Fruit fly (Drosophila melanogaster) whole organism, embryonic: ENCODE measurements around the gene TbCMF46.
A peak's percentile ranks its signal among the peaks of the same experiment; 100 is the strongest.

Source experiments
- Aef1 ChIP-seq: fragments of 200-800 bp; sonication (Bioruptor generic); IDR thresholded peaks from 3 replicates; pipeline ENCODE4 v1.3.6; 2022; ENCODE audit warnings: missing biosample characterization, missing genetic modification characterization
- Bgb ChIP-seq: fragments of 200-800 bp; sonication (Bioruptor generic); IDR thresholded peaks from 2 replicates; pipeline ENCODE4 v1.3.6; 2022; ENCODE audit warnings: missing biosample characterization, missing genetic modification characterization; ENCODE audit not compliant: partially characterized antibody
- CG11085 ChIP-seq: fragments of 200-800 bp; sonication (Bioruptor generic); IDR thresholded peaks from 2 replicates; pipeline ENCODE4 v1.3.6; 2022; ENCODE audit warnings: missing biosample characterization, missing genetic modification characterization
- CG11247 ChIP-seq: fragments of 200-800 bp; sonication (Bioruptor generic); IDR thresholded peaks from 2 replicates; pipeline ENCODE4 v1.3.6; 2022; ENCODE audit warnings: missing biosample characterization, missing genetic modification characterization
- CG11456 ChIP-seq: fragments of 200-800 bp; sonication (Bioruptor generic); IDR thresholded peaks from 3 replicates; pipeline ENCODE4 v1.3.6; 2022; ENCODE audit warnings: missing biosample characterization, missing genetic modification characterization
- CG12391 ChIP-seq: fragments of 200-800 bp; sonication (Bioruptor generic); optimal IDR thresholded peaks from 3 replicates; lab custom pipeline; 2018; ENCODE audit warnings: missing biosample characterization, mild to moderate bottlenecking, missing genetic modification characterization, moderate library complexity
- CG13775 ChIP-seq: fragments of 200-800 bp; sonication (Bioruptor generic); optimal IDR thresholded peaks from 3 replicates; lab custom pipeline; 2017; ENCODE audit warnings: missing biosample characterization, mild to moderate bottlenecking, missing genetic modification characterization
- CG14441 ChIP-seq: fragments of 200-800 bp; sonication (Bioruptor generic); IDR thresholded peaks from 2 replicates; pipeline ENCODE4 v1.3.6; 2022; ENCODE audit warnings: missing biosample characterization, missing genetic modification characterization
- CG16779 ChIP-seq: fragments of 200-800 bp; sonication (Bioruptor generic); IDR thresholded peaks from 2 replicates; pipeline ENCODE4 v1.3.6; 2022; ENCODE audit warnings: missing biosample characterization, missing genetic modification characterization
- CG18262 ChIP-seq: fragments of 200-800 bp; optimal IDR thresholded peaks from 3 replicates; lab custom pipeline; 2019; ENCODE audit warnings: missing biosample characterization, mild to moderate bottlenecking, missing genetic modification characterization, moderate library complexity
- CG18599 ChIP-seq: fragments of 200-800 bp; sonication (Bioruptor generic); optimal IDR thresholded peaks from 3 replicates; lab custom pipeline; 2017; ENCODE audit warnings: missing biosample characterization, missing genetic modification characterization, mild to moderate bottlenecking, moderate library complexity, missing genetic modification reagents
- CG32532 ChIP-seq: fragments of 200-800 bp; sonication (Bioruptor generic); IDR thresholded peaks from 2 replicates; pipeline ENCODE4 v1.3.6; 2022; ENCODE audit warnings: missing biosample characterization, missing genetic modification characterization
- CG3281 ChIP-seq: fragments of 200-800 bp; sonication (Bioruptor generic); optimal IDR thresholded peaks from 3 replicates; lab custom pipeline; 2017; ENCODE audit warnings: missing biosample characterization, mild to moderate bottlenecking, missing genetic modification characterization
- CG4820 ChIP-seq: fragments of 200-800 bp; sonication (Bioruptor generic); optimal IDR thresholded peaks from 3 replicates; lab custom pipeline; 2016; ENCODE audit warnings: missing biosample characterization, missing genetic modification characterization
- CG7556 ChIP-seq: fragments of 200-800 bp; sonication (Bioruptor generic); optimal IDR thresholded peaks from 2 replicates; lab custom pipeline; 2017; ENCODE audit warnings: missing biosample characterization, mild to moderate bottlenecking, missing genetic modification characterization
- CG7839 ChIP-seq: fragments of 200-800 bp; sonication (Bioruptor generic); optimal IDR thresholded peaks from 3 replicates; lab custom pipeline; 2018; ENCODE audit warnings: missing biosample characterization, mild to moderate bottlenecking, missing genetic modification characterization, moderate library complexity
- CG8359 ChIP-seq: fragments of 200-800 bp; sonication (Bioruptor generic); optimal IDR thresholded peaks from 2 replicates; lab custom pipeline; 2017; ENCODE audit warnings: missing biosample characterization, mild to moderate bottlenecking, missing genetic modification characterization, borderline replicate concordance
- CG8478 ChIP-seq: fragments of >200 bp; optimal IDR thresholded peaks from 2 replicates; lab custom pipeline; 2018
- CG8924 ChIP-seq: fragments of 200-800 bp; optimal IDR thresholded peaks from 3 replicates; lab custom pipeline; 2019; ENCODE audit warnings: missing biosample characterization, mild to moderate bottlenecking, missing genetic modification characterization, moderate library complexity
- CTCF ChIP-seq: fragments of 200-800 bp; sonication (Bioruptor generic); optimal IDR thresholded peaks from 2 replicates; lab custom pipeline; 2017; ENCODE audit warnings: missing biosample characterization, mild to moderate bottlenecking, missing genetic modification characterization, moderate library complexity
- CkIIα-i1 ChIP-seq: fragments of 200-800 bp; sonication (Bioruptor generic); IDR thresholded peaks from 2 replicates; pipeline ENCODE4 v1.3.6; 2022; ENCODE audit warnings: missing biosample characterization, missing genetic modification characterization
- D19B ChIP-seq: fragments of 200-800 bp; sonication (Bioruptor generic); optimal IDR thresholded peaks from 2 replicates; lab custom pipeline; 2017; ENCODE audit warnings: missing biosample characterization, mild to moderate bottlenecking, missing genetic modification characterization
- Dref ChIP-seq: fragments of 200-800 bp; sonication (Bioruptor generic); IDR thresholded peaks from 2 replicates; pipeline ENCODE4 v1.3.6; 2022; ENCODE audit warnings: missing biosample characterization, missing genetic modification characterization
- Drgx ChIP-seq: fragments of 200-800 bp; sonication (Bioruptor generic); IDR thresholded peaks from 2 replicates; pipeline ENCODE4 v1.3.6; 2022; ENCODE audit warnings: missing biosample characterization, missing genetic modification characterization
- E2f1 ChIP-seq: fragments of 200-800 bp; sonication (Bioruptor generic); IDR thresholded peaks from 2 replicates; pipeline ENCODE4 v1.3.6; 2022; ENCODE audit warnings: missing biosample characterization, missing genetic modification characterization
- Ets65A ChIP-seq: fragments of 200-800 bp; sonication (Bioruptor generic); peaks from one replicate; lab custom pipeline; 2016; ENCODE audit warnings: missing biosample characterization, missing genetic modification characterization
- H15 ChIP-seq: fragments of 200-800 bp; sonication (Bioruptor generic); IDR thresholded peaks from 3 replicates; pipeline ENCODE4 v1.3.6; 2022; ENCODE audit warnings: missing biosample characterization, missing genetic modification characterization
- NK7.1 ChIP-seq: fragments of 200-800 bp; sonication (Bioruptor generic); optimal IDR thresholded peaks from 3 replicates; lab custom pipeline; 2016; ENCODE audit warnings: missing biosample characterization, missing genetic modification characterization
- Oaz ChIP-seq: fragments of 200-800 bp; sonication (Bioruptor generic); IDR thresholded peaks from 2 replicates; pipeline ENCODE4 v1.3.6; 2022; ENCODE audit warnings: missing biosample characterization, missing genetic modification characterization
- PHDP ChIP-seq: fragments of 200-800 bp; sonication (Bioruptor generic); optimal IDR thresholded peaks from 3 replicates; lab custom pipeline; 2018; ENCODE audit warnings: missing biosample characterization, mild to moderate bottlenecking, missing genetic modification characterization, moderate library complexity
- Ptx1 ChIP-seq: fragments of 200-800 bp; sonication (Bioruptor generic); IDR thresholded peaks from 2 replicates; pipeline ENCODE4 v1.3.6; 2022; ENCODE audit warnings: missing biosample characterization, missing genetic modification characterization
- Rfx ChIP-seq: fragments of 200-800 bp; sonication (Bioruptor generic); IDR thresholded peaks from 2 replicates; pipeline ENCODE4 v1.3.6; 2022; ENCODE audit warnings: missing biosample characterization, missing genetic modification characterization
- Side ChIP-seq: fragments of 200-800 bp; sonication (Bioruptor generic); optimal IDR thresholded peaks from 2 replicates; lab custom pipeline; 2016; ENCODE audit warnings: missing biosample characterization, missing genetic modification characterization
- ara ChIP-seq: fragments of 200-800 bp; sonication (Bioruptor generic); IDR thresholded peaks from 2 replicates; pipeline ENCODE4 v1.3.6; 2022; ENCODE audit warnings: missing biosample characterization, missing genetic modification characterization
- bbx ChIP-seq: fragments of 200-800 bp; sonication (Bioruptor generic); IDR thresholded peaks from 2 replicates; pipeline ENCODE4 v1.3.6; 2022; ENCODE audit warnings: missing biosample characterization, missing genetic modification characterization; ENCODE audit not compliant: partially characterized antibody
- chm ChIP-seq: fragments of 200-800 bp; sonication (Bioruptor generic); IDR thresholded peaks from 2 replicates; pipeline ENCODE4 v1.3.6; 2022; ENCODE audit warnings: missing biosample characterization, missing genetic modification characterization
- ci ChIP-seq: fragments of 200-800 bp; sonication (Bioruptor generic); IDR thresholded peaks from 3 replicates; pipeline ENCODE4 v1.3.6; 2022; ENCODE audit warnings: missing biosample characterization, missing genetic modification characterization
- crc ChIP-seq: fragments of 200-800 bp; sonication (Bioruptor generic); optimal IDR thresholded peaks from 2 replicates; lab custom pipeline; 2016; ENCODE audit warnings: missing biosample characterization, missing genetic modification characterization
- dati ChIP-seq: fragments of 200-800 bp; sonication (Bioruptor generic); IDR thresholded peaks from 2 replicates; pipeline ENCODE4 v1.3.6; 2022; ENCODE audit warnings: missing biosample characterization, missing genetic modification characterization
- emc ChIP-seq: fragments of 200-800 bp; sonication (Bioruptor generic); optimal IDR thresholded peaks from 2 replicates; lab custom pipeline; 2016; ENCODE audit warnings: missing biosample characterization, missing genetic modification characterization
- ftz-f1 ChIP-seq: fragments of 200-800 bp; sonication (Bioruptor generic); optimal IDR thresholded peaks from 2 replicates; lab custom pipeline; 2016; ENCODE audit warnings: missing biosample characterization, missing genetic modification characterization
- grau ChIP-seq: fragments of 200-800 bp; optimal IDR thresholded peaks from 3 replicates; lab custom pipeline; 2019; ENCODE audit warnings: missing biosample characterization, mild to moderate bottlenecking, missing genetic modification characterization, moderate library complexity
- klu ChIP-seq: fragments of 200-800 bp; sonication (Bioruptor generic); IDR thresholded peaks from 2 replicates; pipeline ENCODE4 v1.3.6; 2022; ENCODE audit warnings: missing biosample characterization, missing genetic modification characterization
- lov ChIP-seq, 2 experiments: fragments of 200-800 bp in 1 of 2; fragments of >200 bp in 1 of 2; sonication (Bioruptor generic) in 1 of 2; IDR thresholded peaks in 1 of 2; optimal IDR thresholded peaks in 1 of 2; 2 replicates in 1 of 2; 3 replicates in 1 of 2; pipeline versions ENCODE4 v1.3.6 to Lab custom; 2017 to 2022; ENCODE audit warnings: missing biosample characterization in 1 of 2, missing genetic modification characterization in 1 of 2
- rib ChIP-seq: fragments of 200-800 bp; sonication (Bioruptor generic); IDR thresholded peaks from 2 replicates; pipeline ENCODE4 v1.3.6; 2022; ENCODE audit warnings: missing biosample characterization, missing genetic modification characterization
- row ChIP-seq: fragments of 200-800 bp; sonication (Bioruptor generic); IDR thresholded peaks from 3 replicates; pipeline ENCODE4 v1.3.6; 2022; ENCODE audit warnings: missing biosample characterization, missing genetic modification characterization
- ssp ChIP-seq: fragments of 200-800 bp; sonication (Bioruptor generic); IDR thresholded peaks from 2 replicates; pipeline ENCODE4 v1.3.6; 2022; ENCODE audit warnings: missing biosample characterization, missing genetic modification characterization
- sug ChIP-seq: fragments of 200-800 bp; optimal IDR thresholded peaks from 2 replicates; lab custom pipeline; 2019; ENCODE audit warnings: missing biosample characterization, mild to moderate bottlenecking, missing genetic modification characterization, moderate library complexity
- toy ChIP-seq: fragments of 200-800 bp; sonication (Bioruptor generic); IDR thresholded peaks from 2 replicates; pipeline ENCODE4 v1.3.6; 2022; ENCODE audit warnings: missing biosample characterization, missing genetic modification characterization
- vfl ChIP-seq: fragments of 200-800 bp; sonication (Bioruptor generic); optimal IDR thresholded peaks from 2 replicates; lab custom pipeline; 2016; ENCODE audit warnings: missing biosample characterization, missing genetic modification characterization
- wek ChIP-seq: fragments of 200-800 bp; sonication (Bioruptor generic); optimal IDR thresholded peaks from 3 replicates; lab custom pipeline; 2018; ENCODE audit warnings: missing biosample characterization, mild to moderate bottlenecking, missing genetic modification characterization, moderate library complexity
- yki ChIP-seq: fragments of >200 bp; optimal IDR thresholded peaks from 3 replicates; lab custom pipeline; 2018

The TbCMF46 gene

DNA sequence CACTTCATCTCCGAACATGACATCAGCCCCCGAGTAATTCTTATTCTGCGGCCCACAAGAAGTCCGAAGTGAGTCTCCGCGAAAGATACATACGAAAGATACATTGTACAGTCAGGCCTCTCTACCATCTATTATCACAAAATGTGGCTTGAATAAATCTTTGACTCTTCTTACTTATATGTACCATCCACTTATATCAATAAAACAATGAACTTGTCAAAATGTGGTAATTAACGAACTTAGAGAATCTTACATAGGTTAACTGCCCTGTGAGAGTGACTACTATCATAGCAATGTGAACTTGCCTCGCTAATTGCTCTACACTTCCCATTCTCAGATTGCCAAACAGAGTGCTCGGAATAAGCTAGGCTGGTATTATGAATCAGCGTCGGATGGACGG, 18.0 kb downstream of the TbCMF46 start:
- TF ChIP-seq row (GFP tag; lab: Robert Waterston, UW): peak; percentile 14; the same call in 1 of the 3 replicates
- 0 out of 2 replicates have a peak, but pooled peaks have one; percentile 29 for TF ChIP-seq CG14441
- TF ChIP-seq Ptx1 (GFP tag; lab: Robert Waterston, UW): 0 out of 2 replicates have a peak, but pooled peaks have one; percentile 22
- no peak for TF ChIP-seq CG4820
- peak; percentile 55; the same call in 1 of the 3 replicates for TF ChIP-seq CG11456 (GFP tag; lab: Robert Waterston, UW)
- TF ChIP-seq Rfx (GFP tag; lab: Robert Waterston, UW): peak; percentile 33; the same call in 1 of the 2 replicates
- TF ChIP-seq grau: peak; percentile 17
- no peak for TF ChIP-seq ara
- TF ChIP-seq Drgx (GFP tag; lab: Robert Waterston, UW): peak; percentile 73
- TF ChIP-seq CG11247 (GFP tag; lab: Robert Waterston, UW): peak; percentile 25; the same call in 1 of the 2 replicates
- peak; percentile 48; the same call in 1 of the 2 replicates for TF ChIP-seq CG32532 (GFP tag; lab: Robert Waterston, UW)
- TF ChIP-seq Ets65A (GFP tag; lab: Kevin White, UChicago): peak; percentile 18
- no peak for TF ChIP-seq ssp (GFP tag; lab: Robert Waterston, UW)
- no peak for TF ChIP-seq Oaz (GFP tag; lab: Robert Waterston, UW)

DNA sequence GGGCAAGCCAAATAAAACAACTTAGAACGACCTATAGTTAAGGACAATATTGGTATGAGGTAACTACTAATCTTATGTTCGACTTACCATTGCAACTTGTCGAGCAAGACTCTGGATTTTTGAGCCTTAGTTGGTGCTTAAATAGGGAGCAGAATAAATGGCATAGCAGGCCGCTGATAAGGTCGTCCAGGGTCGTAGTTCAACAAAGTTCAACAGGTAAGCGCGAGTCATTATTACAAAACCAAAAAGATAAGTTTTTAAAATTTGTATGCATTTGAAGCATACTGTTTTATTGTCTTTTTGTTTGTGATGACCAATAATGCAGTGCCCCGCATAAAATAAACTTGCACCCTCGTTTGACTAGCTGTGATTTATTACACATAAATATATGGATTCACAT, 21.6 kb downstream of the TbCMF46 start, which contains the start of gene Muc30E:
Muc30E (minus strand) TSS at position 101 of the 400 bp plus-strand sequence.
- TF ChIP-seq sug (tag; lab: Kevin White, UChicago): no peak
- no peak for TF ChIP-seq CG3281 (GFP tag; lab: Kevin White, UChicago)
- TF ChIP-seq CTCF: no peak
- TF ChIP-seq CkIIα-i1 (GFP tag; lab: Robert Waterston, UW): no peak
- no peak for TF ChIP-seq CG8924 (tag; lab: Kevin White, UChicago)
- TF ChIP-seq CG18599 (GFP tag; lab: Kevin White, UChicago): no peak
- TF ChIP-seq crc (GFP tag; lab: Kevin White, UChicago): no peak
- no peak for TF ChIP-seq CG7839 (tag; lab: Kevin White, UChicago)
- no peak for TF ChIP-seq H15 (GFP tag; lab: Robert Waterston, UW)
- TF ChIP-seq lov (optimal IDR thresholded peaks at IDR 0.05; lab: Kevin White, UChicago): no peak
- TF ChIP-seq lov (GFP tag; IDR thresholded peaks at IDR 0.05; lab: Robert Waterston, UW): no peak
- no peak for TF ChIP-seq E2f1 (GFP tag; lab: Robert Waterston, UW)
- no peak for TF ChIP-seq CG8359
- TF ChIP-seq wek (GFP tag; lab: Kevin White, UChicago): no peak
- no peak for TF ChIP-seq CG7556 (GFP tag; lab: Kevin White, UChicago)
- no peak for TF ChIP-seq chm

DNA sequence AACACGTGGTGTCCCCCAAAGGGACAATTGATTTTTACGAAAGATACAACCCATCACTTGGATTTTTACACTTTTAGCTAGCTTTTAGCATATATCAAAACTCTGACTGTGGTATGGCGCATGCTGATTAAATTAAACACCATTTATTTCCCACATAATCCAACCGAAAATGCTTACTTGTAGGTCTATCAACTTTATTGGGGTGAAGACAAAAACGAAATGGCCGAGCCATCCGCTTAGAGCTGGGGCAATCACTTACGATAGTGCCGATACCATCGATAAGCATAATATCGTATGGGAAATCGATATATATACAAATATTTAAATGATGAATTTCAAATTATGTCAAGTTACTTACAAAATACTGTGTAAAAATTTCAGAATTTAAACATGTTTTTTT, 27.4 kb downstream of the TbCMF46 start, which contains the start of gene RpS2:
RpS2 (minus strand) TSS at position 257 of the 400 bp plus-strand sequence.
- TF ChIP-seq ci (GFP tag; lab: Robert Waterston, UW) (peak; percentile 69; the same call in 2 of the 3 replicates), Side (GFP tag; lab: Kevin White, UChicago) (no peak), bbx (GFP tag; lab: Robert Waterston, UW) (peak; percentile 100), Aef1 (GFP tag; lab: Robert Waterston, UW) (no peak), klu (GFP tag; lab: Robert Waterston, UW) (no peak), dati (GFP tag; lab: Robert Waterston, UW) (no peak), CG18262 (tag; lab: Kevin White, UChicago) (peak; percentile 8), CG16779 (no peak), toy (GFP tag; lab: Robert Waterston, UW) (no peak), CG12391 (tag; lab: Kevin White, UChicago) (peak; percentile 65), emc (no peak), CG13775 (GFP tag; lab: Kevin White, UChicago) (no peak), rib (GFP tag; lab: Robert Waterston, UW) (no peak; the same call in 1 of the 2 replicates), vfl (peak; percentile 33), ftz-f1 (GFP tag; lab: Kevin White, UChicago) (peak; percentile 12), Dref (GFP tag; lab: Robert Waterston, UW) (peak; percentile 96), CG11085 (GFP tag; lab: Robert Waterston, UW) (no peak), Bgb (peak; percentile 100), PHDP (peak; percentile 67), D19B (GFP tag; lab: Kevin White, UChicago) (no peak), CG8478 (lab: Kevin White, UChicago) (no peak), NK7.1 (no peak), yki (lab: Kevin White, UChicago) (no peak)
